Fruit fly (Drosophila melanogaster): ENCODE measurements around the gene Ir25a.

dm6 chr2L:4823797-4824196 is 11.3 kb downstream of the Ir25a start:
- TF ChIP-seq CTCF (optimal IDR thresholded peaks at IDR 0.05) (no peak), CG8478 (optimal IDR thresholded peaks at IDR 0.05) (no peak)
